Fruit fly (Drosophila melanogaster) whole organism, embryonic: ENCODE data around the gene CG7006.
A peak's percentile ranks its signal among the peaks of the same experiment; 100 is the strongest.

Experiments used
- B-H1 ChIP-seq: fragments of 200-800 bp; sonication (Bioruptor generic); IDR thresholded peaks from 3 replicates; pipeline ENCODE4 v1.3.6; 2022; ENCODE audit warnings: missing biosample characterization, missing genetic modification characterization
- BEAF-32 ChIP-seq: fragments of 200-800 bp; sonication (Bioruptor generic); optimal IDR thresholded peaks from 3 replicates; lab custom pipeline; 2017; ENCODE audit warnings: missing biosample characterization, missing genetic modification characterization, mild to moderate bottlenecking, moderate library complexity, missing genetic modification reagents
- CG10267 ChIP-seq: fragments of 200-800 bp; sonication (Bioruptor generic); optimal IDR thresholded peaks from 2 replicates; lab custom pipeline; 2018; ENCODE audit warnings: missing biosample characterization, mild to moderate bottlenecking, missing genetic modification characterization, moderate library complexity
- CG11504 ChIP-seq: fragments of 200-800 bp; sonication (Bioruptor generic); optimal IDR thresholded peaks from 3 replicates; lab custom pipeline; 2019; ENCODE audit warnings: missing biosample characterization, mild to moderate bottlenecking, missing genetic modification characterization, moderate library complexity
- CG12104 ChIP-seq: fragments of 200-800 bp; sonication (Bioruptor generic); optimal IDR thresholded peaks from 3 replicates; lab custom pipeline; 2016; ENCODE audit warnings: missing biosample characterization, missing genetic modification characterization
- CG12299 ChIP-seq: fragments of 200-800 bp; sonication (Bioruptor generic); optimal IDR thresholded peaks from 2 replicates; lab custom pipeline; 2018; ENCODE audit warnings: missing biosample characterization, mild to moderate bottlenecking, missing genetic modification characterization
- CG1233 ChIP-seq: fragments of 200-800 bp; sonication (Bioruptor generic); optimal IDR thresholded peaks from 4 replicates; lab custom pipeline; 2018; ENCODE audit warnings: missing biosample characterization, mild to moderate bottlenecking, missing genetic modification characterization
- CG14014 ChIP-seq: fragments of 200-800 bp; sonication (Bioruptor generic); IDR thresholded peaks from 2 replicates; pipeline ENCODE4 v1.3.6; 2022; ENCODE audit warnings: missing biosample characterization, missing genetic modification characterization
- CG15073 ChIP-seq: fragments of 200-800 bp; sonication (Bioruptor generic); optimal IDR thresholded peaks from 2 replicates; lab custom pipeline; 2016; ENCODE audit warnings: missing biosample characterization, missing genetic modification characterization
- CG15601 ChIP-seq: fragments of 200-800 bp; sonication (Bioruptor generic); optimal IDR thresholded peaks from 3 replicates; lab custom pipeline; 2019; ENCODE audit warnings: missing biosample characterization, mild to moderate bottlenecking, missing genetic modification characterization, moderate library complexity
- CG17328 ChIP-seq: fragments of 200-800 bp; sonication (Bioruptor generic); IDR thresholded peaks from 2 replicates; pipeline ENCODE4 v1.3.6; 2022; ENCODE audit warnings: missing biosample characterization, missing genetic modification characterization
- CG17359 ChIP-seq: fragments of 200-800 bp; sonication (Bioruptor generic); optimal IDR thresholded peaks from 3 replicates; lab custom pipeline; 2018; ENCODE audit warnings: missing biosample characterization, mild to moderate bottlenecking, missing genetic modification characterization, moderate library complexity
- CG2202 ChIP-seq: fragments of 200-800 bp; sonication (Bioruptor generic); optimal IDR thresholded peaks from 2 replicates; lab custom pipeline; 2018; ENCODE audit warnings: missing biosample characterization, mild to moderate bottlenecking, missing genetic modification characterization
- CG31388 ChIP-seq: fragments of 200-800 bp; sonication (Bioruptor generic); optimal IDR thresholded peaks from 2 replicates; lab custom pipeline; 2016; ENCODE audit warnings: missing biosample characterization, missing genetic modification characterization
- CG34376 ChIP-seq: fragments of 200-800 bp; sonication (Bioruptor generic); optimal IDR thresholded peaks from 2 replicates; lab custom pipeline; 2018; ENCODE audit warnings: missing biosample characterization, mild to moderate bottlenecking, missing genetic modification characterization
- CG4424 ChIP-seq: fragments of 200-800 bp; sonication (Bioruptor generic); optimal IDR thresholded peaks from 3 replicates; lab custom pipeline; 2016; ENCODE audit warnings: missing biosample characterization, missing genetic modification characterization
- CG5245 ChIP-seq: fragments of 200-800 bp; sonication (Bioruptor generic); optimal IDR thresholded peaks from 3 replicates; lab custom pipeline; 2016; ENCODE audit warnings: missing biosample characterization, missing genetic modification characterization
- CG6854 ChIP-seq: fragments of 200-800 bp; sonication (Bioruptor generic); optimal IDR thresholded peaks from 3 replicates; lab custom pipeline; 2017; ENCODE audit warnings: missing biosample characterization, mild to moderate bottlenecking, missing genetic modification characterization
- CG8290 ChIP-seq, 3 experiments: fragments of 200-800 bp; sonication (Bioruptor generic); optimal IDR thresholded peaks; 2 replicates each; lab custom pipeline; 2016 to 2019; ENCODE audit warnings: missing biosample characterization in 3 of 3, missing genetic modification characterization in 3 of 3, mild to moderate bottlenecking in 2 of 3, moderate library complexity in 1 of 3
- CG8478 ChIP-seq: fragments of >200 bp; optimal IDR thresholded peaks from 2 replicates; lab custom pipeline; 2018
- CG9215 ChIP-seq: fragments of 200-800 bp; sonication (Bioruptor generic); IDR thresholded peaks from 2 replicates; pipeline ENCODE4 v1.3.6; 2022; ENCODE audit warnings: missing biosample characterization, missing genetic modification characterization
- CG9727 ChIP-seq: fragments of 200-800 bp; sonication (Bioruptor generic); optimal IDR thresholded peaks from 3 replicates; lab custom pipeline; 2017; ENCODE audit warnings: missing biosample characterization, mild to moderate bottlenecking, missing genetic modification characterization
- CG9817 ChIP-seq: fragments of 200-800 bp; sonication (Bioruptor generic); optimal IDR thresholded peaks from 2 replicates; lab custom pipeline; 2018; ENCODE audit warnings: missing biosample characterization, mild to moderate bottlenecking, missing genetic modification characterization, moderate library complexity
- CrebB ChIP-seq: fragments of 200-800 bp; sonication (Bioruptor generic); optimal IDR thresholded peaks from 3 replicates; lab custom pipeline; 2018; ENCODE audit warnings: missing biosample characterization, mild to moderate bottlenecking, missing genetic modification characterization
- Dek ChIP-seq: fragments of 200-800 bp; sonication (Bioruptor generic); optimal IDR thresholded peaks from 3 replicates; lab custom pipeline; 2019; ENCODE audit warnings: missing biosample characterization, mild to moderate bottlenecking, missing genetic modification characterization, moderate library complexity
- Dfd ChIP-seq, 2 experiments: fragments of >200 bp; optimal IDR thresholded peaks; 2 replicates each; lab custom pipeline; 2017; ENCODE audit warnings: missing biosample characterization in 2 of 2, missing genetic modification characterization in 2 of 2
- Dll ChIP-seq: fragments of 200-800 bp; sonication (Bioruptor generic); IDR thresholded peaks from 4 replicates; pipeline ENCODE4 v1.3.6; 2022; ENCODE audit warnings: missing biosample characterization, missing genetic modification characterization; ENCODE audit not compliant: partially characterized antibody
- Dp ChIP-seq: fragments of 200-800 bp; sonication (Bioruptor generic); optimal IDR thresholded peaks from 2 replicates; lab custom pipeline; 2018; ENCODE audit warnings: missing biosample characterization, mild to moderate bottlenecking, missing genetic modification characterization, moderate library complexity
- ERR ChIP-seq: fragments of 200-800 bp; sonication (Bioruptor generic); optimal IDR thresholded peaks from 2 replicates; lab custom pipeline; 2016; ENCODE audit warnings: missing biosample characterization, missing genetic modification characterization
- Hr3 ChIP-seq: fragments of 200-800 bp; sonication (Bioruptor generic); optimal IDR thresholded peaks from 3 replicates; lab custom pipeline; 2016; ENCODE audit warnings: missing biosample characterization, missing genetic modification characterization
- Lhr ChIP-seq: fragments of 200-800 bp; sonication (Bioruptor generic); optimal IDR thresholded peaks from 3 replicates; lab custom pipeline; 2017; ENCODE audit warnings: mild to moderate bottlenecking, missing biosample characterization, missing genetic modification reagents, missing genetic modification characterization
- Mes4 ChIP-seq: fragments of 200-800 bp; sonication (Bioruptor generic); optimal IDR thresholded peaks from 2 replicates; lab custom pipeline; 2016; ENCODE audit warnings: missing biosample characterization, missing genetic modification characterization
- Nf-YB ChIP-seq: fragments of 200-800 bp; sonication (Bioruptor generic); optimal IDR thresholded peaks from 3 replicates; lab custom pipeline; 2019; ENCODE audit warnings: missing biosample characterization, mild to moderate bottlenecking, missing genetic modification characterization, moderate library complexity
- Oli ChIP-seq: fragments of 200-800 bp; sonication (Bioruptor generic); optimal IDR thresholded peaks from 2 replicates; lab custom pipeline; 2018; ENCODE audit warnings: missing biosample characterization, mild to moderate bottlenecking, missing genetic modification characterization, moderate library complexity
- Pdp1 ChIP-seq, 2 experiments: fragments of 200-800 bp; sonication (Bioruptor generic); optimal IDR thresholded peaks; 3 replicates each; lab custom pipeline; 2016; ENCODE audit warnings: missing biosample characterization in 2 of 2, missing genetic modification characterization in 2 of 2, mild to moderate bottlenecking in 1 of 2, moderate library complexity in 1 of 2
- Poxn ChIP-seq: fragments of 200-800 bp; sonication (Bioruptor generic); IDR thresholded peaks from 2 replicates; pipeline ENCODE4 v1.3.6; 2022; ENCODE audit warnings: missing biosample characterization, missing genetic modification characterization
- Spps ChIP-seq: fragments of 200-800 bp; sonication (Bioruptor generic); optimal IDR thresholded peaks from 2 replicates; lab custom pipeline; 2018; ENCODE audit warnings: missing biosample characterization, mild to moderate bottlenecking, missing genetic modification characterization
- amos ChIP-seq: fragments of 200-800 bp; sonication (Bioruptor generic); IDR thresholded peaks from 2 replicates; pipeline ENCODE4 v1.3.6; 2022; ENCODE audit warnings: missing biosample characterization, missing genetic modification characterization; ENCODE audit not compliant: partially characterized antibody
- ato ChIP-seq: fragments of 200-800 bp; sonication (Bioruptor generic); IDR thresholded peaks from 2 replicates; pipeline ENCODE4 v1.3.6; 2022; ENCODE audit warnings: missing biosample characterization, missing genetic modification characterization; ENCODE audit not compliant: partially characterized antibody
- bab2 ChIP-seq: fragments of 200-800 bp; sonication (Bioruptor generic); optimal IDR thresholded peaks from 2 replicates; lab custom pipeline; 2016; ENCODE audit warnings: missing biosample characterization, missing genetic modification characterization
- chinmo ChIP-seq: fragments of 200-800 bp; sonication (Bioruptor generic); IDR thresholded peaks from 4 replicates; pipeline ENCODE4 v1.3.6; 2022; ENCODE audit warnings: missing biosample characterization, missing genetic modification characterization; ENCODE audit not compliant: partially characterized antibody
- corto ChIP-seq: fragments of 200-800 bp; sonication (Bioruptor generic); optimal IDR thresholded peaks from 2 replicates; lab custom pipeline; 2016; ENCODE audit warnings: missing biosample characterization, mild to moderate bottlenecking, missing genetic modification characterization, moderate library complexity
- dysf ChIP-seq: fragments of 200-800 bp; sonication (Bioruptor generic); IDR thresholded peaks from 3 replicates; pipeline ENCODE4 v1.3.6; 2022; ENCODE audit warnings: missing biosample characterization, missing genetic modification characterization
- eyg ChIP-seq: fragments of 200-800 bp; sonication (Bioruptor generic); optimal IDR thresholded peaks from 3 replicates; lab custom pipeline; 2016; ENCODE audit warnings: missing biosample characterization, missing genetic modification characterization
- grn ChIP-seq: fragments of 200-800 bp; sonication (Bioruptor generic); optimal IDR thresholded peaks from 3 replicates; lab custom pipeline; 2017; ENCODE audit warnings: missing biosample characterization, missing genetic modification characterization
- gro ChIP-seq: fragments of 200-800 bp; sonication (Bioruptor generic); optimal IDR thresholded peaks from 2 replicates; lab custom pipeline; 2016; ENCODE audit warnings: missing biosample characterization, missing genetic modification characterization
- lab ChIP-seq: fragments of 200-800 bp; sonication (Bioruptor generic); optimal IDR thresholded peaks from 3 replicates; lab custom pipeline; 2017; ENCODE audit warnings: missing biosample characterization, missing genetic modification characterization, mild to moderate bottlenecking, moderate library complexity, missing genetic modification reagents
- nerfin-2 ChIP-seq: fragments of 200-800 bp; sonication (Bioruptor generic); IDR thresholded peaks from 2 replicates; pipeline ENCODE4 v1.3.6; 2022; ENCODE audit warnings: missing biosample characterization, missing genetic modification characterization; ENCODE audit not compliant: partially characterized antibody
- pita ChIP-seq: fragments of 200-800 bp; sonication (Bioruptor generic); optimal IDR thresholded peaks from 2 replicates; lab custom pipeline; 2017; ENCODE audit warnings: missing biosample characterization, mild to moderate bottlenecking, missing genetic modification characterization
- tx ChIP-seq: fragments of 200-800 bp; sonication (Bioruptor generic); optimal IDR thresholded peaks from 2 replicates; lab custom pipeline; 2016; ENCODE audit warnings: missing biosample characterization, missing genetic modification characterization

CG7006 gene

dm6 chr3R:24850420-24850819 is at the start of gene CG7006 (continued):
- TF ChIP-seq Dfd (GFP tag; optimal IDR thresholded peaks at IDR 0.05; lab: Kevin White, UChicago) (no peak), CG9817 (tag; lab: Kevin White, UChicago) (peak; percentile 70), CG10267 (tag; lab: Kevin White, UChicago) (peak; percentile 100), Hr3 (peak; percentile 62), dysf (GFP tag; lab: Robert Waterston, UW) (peak; percentile 51; the same call in 1 of the 3 replicates), Mes4 (peak; percentile 35), CrebB (peak; percentile 2), Dp (GFP tag; lab: Kevin White, UChicago) (peak; percentile 98), Spps (tag; lab: Kevin White, UChicago) (no peak), Poxn (GFP tag; lab: Robert Waterston, UW) (no peak), CG6854 (no peak), B-H1 (no peak), CG11504 (no peak), CG2202 (tag; lab: Kevin White, UChicago) (no peak), Dek (tag; lab: Kevin White, UChicago) (no peak), eyg (GFP tag; lab: Kevin White, UChicago) (peak; percentile 50), chinmo (GFP tag; lab: Robert Waterston, UW) (no peak; the same call in 3 of the 4 replicates), Lhr (GFP tag; lab: Kevin White, UChicago) (peak; percentile 21), Dll (GFP tag; lab: Robert Waterston, UW) (peak; percentile 80), CG5245 (GFP tag; lab: Kevin White, UChicago) (peak; percentile 55), gro (GFP tag; lab: Kevin White, UChicago) (peak; percentile 87), CG4424 (GFP tag; lab: Kevin White, UChicago) (peak; percentile 65), bab2 (peak; percentile 80), lab (GFP tag; lab: Kevin White, UChicago) (no peak), Nf-YB (GFP tag; lab: Kevin White, UChicago) (peak; percentile 6), BEAF-32 (GFP tag; lab: Kevin White, UChicago) (peak; percentile 84), ato (GFP tag; lab: Robert Waterston, UW) (peak; percentile 75), CG34376 (peak; percentile 33), tx (GFP tag; lab: Kevin White, UChicago) (peak; percentile 75), grn (GFP tag; lab: Kevin White, UChicago) (no peak), CG9215 (GFP tag; lab: Robert Waterston, UW) (peak; percentile 64; the same call in 1 of the 2 replicates), ERR (peak; percentile 81), CG1233 (GFP tag; lab: Kevin White, UChicago) (peak; percentile 30), CG17359 (tag; lab: Kevin White, UChicago) (peak; percentile 48), pita (no peak), CG12104 (GFP tag; lab: Kevin White, UChicago) (no peak), corto (no peak), Pdp1 (GFP tag; optimal IDR thresholded peaks at IDR 0.05; lab: Kevin White, UChicago) (peak; percentile 65 to 78), Oli (tag; lab: Kevin White, UChicago) (no peak), CG9727 (GFP tag; lab: Kevin White, UChicago) (peak; percentile 10), CG8478 (lab: Kevin White, UChicago) (no peak), amos (peak; percentile 85), CG12299 (no peak), CG15073 (GFP tag; lab: Kevin White, UChicago) (peak; percentile 13), CG8290 (GFP tag; optimal IDR thresholded peaks at IDR 0.05; lab: Kevin White, UChicago) (peak; percentile 70), CG8290 (tag; optimal IDR thresholded peaks at IDR 0.05; lab: Kevin White, UChicago) (no peak), CG31388 (GFP tag; lab: Kevin White, UChicago) (peak; percentile 1), CG17328 (peak; percentile 14; the same call in 1 of the 2 replicates), nerfin-2 (GFP tag; lab: Robert Waterston, UW) (0 out of 2 replicates have a peak, but pooled peaks have one; percentile 54), CG15601 (no peak), CG14014 (GFP tag; lab: Robert Waterston, UW) (peak; percentile 67)
